Fruit fly (Drosophila melanogaster) whole organism, embryonic: Measurements from ENCODE around the gene LanB2.

Experiments
- CG14667 ChIP-seq: fragments of 200-800 bp; sonication (Bioruptor generic); IDR thresholded peaks from 2 replicates; pipeline ENCODE4 v1.3.6; 2022; ENCODE audit warnings: missing biosample characterization, missing genetic modification characterization
- CG15073 ChIP-seq: fragments of 200-800 bp; sonication (Bioruptor generic); optimal IDR thresholded peaks from 2 replicates; lab custom pipeline; 2016; ENCODE audit warnings: missing biosample characterization, missing genetic modification characterization
- CG3407 ChIP-seq: fragments of 200-800 bp; sonication (Bioruptor generic); optimal IDR thresholded peaks from 2 replicates; lab custom pipeline; 2018; ENCODE audit warnings: missing biosample characterization, mild to moderate bottlenecking, missing genetic modification characterization
- CG9932 ChIP-seq: fragments of 200-800 bp; sonication (Bioruptor generic); IDR thresholded peaks from 2 replicates; pipeline ENCODE4 v1.3.6; 2022; ENCODE audit warnings: missing biosample characterization, missing genetic modification characterization
- Doc3 ChIP-seq: fragments of 200-800 bp; sonication (Bioruptor generic); IDR thresholded peaks from 3 replicates; pipeline ENCODE4 v1.3.6; 2022; ENCODE audit warnings: missing biosample characterization, missing genetic modification characterization; ENCODE audit not compliant: partially characterized antibody
- Med ChIP-seq: fragments of 200-800 bp; sonication (Bioruptor generic); peaks from one replicate; lab custom pipeline; 2016; ENCODE audit warnings: missing biosample characterization, missing genetic modification characterization, mild to moderate bottlenecking, inconsistent platforms, moderate library complexity
- Stat92E ChIP-seq, 3 experiments: fragments of >200 bp in 2 of 3; fragments of 200-800 bp in 1 of 3; sonication (Bioruptor generic) in 1 of 3; optimal IDR thresholded peaks; 2 replicates each; lab custom pipeline; 2017 to 2019; ENCODE audit warnings: missing biosample characterization in 3 of 3, missing genetic modification characterization in 3 of 3, mild to moderate bottlenecking in 1 of 3, moderate library complexity in 1 of 3

- TF ChIP-seq Stat92E (GFP tag; optimal IDR thresholded peaks at IDR 0.05; lab: Kevin White, UChicago): no peak
- peak; percentile 76 for TF ChIP-seq Med (GFP tag; lab: Kevin White, UChicago)
- no peak for TF ChIP-seq Doc3 (GFP tag; lab: Robert Waterston, UW)
- no peak for TF ChIP-seq CG14667 (GFP tag; lab: Robert Waterston, UW)
- no peak for TF ChIP-seq CG15073 (GFP tag; lab: Kevin White, UChicago)
- peak; percentile 77 for TF ChIP-seq CG9932 (GFP tag; lab: Robert Waterston, UW)
- no peak for TF ChIP-seq CG3407 (GFP tag; lab: Kevin White, UChicago)
These were observed 640 bp upstream of the LanB2 start for dm6 chr3L:9613960-9614588.
